Worm (Caenorhabditis elegans) whole organism, mixed stage, embryonic: Measurements from ENCODE around the gene F22F7.7.

Experiments
- M03D4.4 ChIP-seq: sonication (generic microtip); optimal IDR thresholded peaks from 2 replicates; lab custom pipeline; 2017; ENCODE audit warnings: mild to moderate bottlenecking, missing genetic modification characterization, missing compliant biosample characterization
- bed-3 ChIP-seq: fragments of 200-800 bp; sonication (Bioruptor generic); optimal IDR thresholded peaks from 3 replicates; lab custom pipeline; 2018; ENCODE audit warnings: mild to moderate bottlenecking, missing genetic modification characterization, moderate library complexity, missing compliant biosample characterization
- blmp-1 ChIP-seq: fragments of 150-350 bp; optimal IDR thresholded peaks from 2 replicates; lab custom pipeline; 2014; ENCODE audit warnings: missing biosample characterization, missing genetic modification characterization
- ceh-39 ChIP-seq: fragments of 150-350 bp; optimal IDR thresholded peaks from 2 replicates; lab custom pipeline; 2014; ENCODE audit warnings: missing biosample characterization, missing genetic modification characterization
- ceh-83 ChIP-seq: fragments of 200-800 bp; sonication (Bioruptor generic); optimal IDR thresholded peaks from 2 replicates; lab custom pipeline; 2018; ENCODE audit warnings: mild to moderate bottlenecking, missing genetic modification characterization, missing compliant biosample characterization
- ces-1 ChIP-seq: fragments of 150-350 bp; optimal IDR thresholded peaks from 2 replicates; lab custom pipeline; 2014; ENCODE audit warnings: missing biosample characterization, missing genetic modification reagents, missing genetic modification characterization
- cnd-1 ChIP-seq: fragments of 200-800 bp; sonication (Bioruptor generic); optimal IDR thresholded peaks from 2 replicates; lab custom pipeline; 2018; ENCODE audit warnings: mild to moderate bottlenecking, missing genetic modification characterization, missing compliant biosample characterization
- drap-1 ChIP-seq: fragments of 200-800 bp; sonication (Bioruptor generic); optimal IDR thresholded peaks from 3 replicates; lab custom pipeline; 2018; ENCODE audit warnings: mild to moderate bottlenecking, missing genetic modification characterization, missing compliant biosample characterization
- elt-1 ChIP-seq: sonication (generic microtip); optimal IDR thresholded peaks from 2 replicates; lab custom pipeline; 2017; ENCODE audit warnings: missing genetic modification characterization, mild to moderate bottlenecking, missing compliant biosample characterization, antibody characterized with exemption, moderate library complexity, borderline replicate concordance; ENCODE audit not compliant: insufficient read depth
- elt-3 ChIP-seq: fragments of 150-350 bp; optimal IDR thresholded peaks from 2 replicates; lab custom pipeline; 2014; ENCODE audit warnings: missing biosample characterization, missing genetic modification characterization
- flh-1 ChIP-seq: fragments of 200-800 bp; sonication (Bioruptor generic); optimal IDR thresholded peaks from 2 replicates; lab custom pipeline; 2018; ENCODE audit warnings: mild to moderate bottlenecking, missing genetic modification characterization, moderate library complexity, missing compliant biosample characterization
- hlh-1 ChIP-seq: fragments of 150-350 bp; optimal IDR thresholded peaks from 2 replicates; lab custom pipeline; 2014; ENCODE audit warnings: missing biosample characterization, missing genetic modification reagents, missing genetic modification characterization
- lin-13 ChIP-seq: fragments of 150-350 bp; optimal IDR thresholded peaks from 2 replicates; lab custom pipeline; 2014; ENCODE audit warnings: missing biosample characterization, missing genetic modification characterization
- lin-32 ChIP-seq: fragments of 200-800 bp; sonication (Bioruptor generic); optimal IDR thresholded peaks from 2 replicates; lab custom pipeline; 2018; ENCODE audit warnings: mild to moderate bottlenecking, missing genetic modification characterization, missing compliant biosample characterization
- lsy-2 ChIP-seq: fragments of 150-350 bp; optimal IDR thresholded peaks from 2 replicates; lab custom pipeline; 2014; ENCODE audit warnings: missing biosample characterization, missing genetic modification characterization
- mab-5 ChIP-seq: fragments of 150-350 bp; optimal IDR thresholded peaks from 2 replicates; lab custom pipeline; 2014; ENCODE audit warnings: missing biosample characterization, missing genetic modification characterization
- mep-1 ChIP-seq: fragments of 150-350 bp; optimal IDR thresholded peaks from 2 replicates; lab custom pipeline; 2017; ENCODE audit warnings: missing biosample characterization, missing genetic modification reagents, missing genetic modification characterization, inconsistent platforms
- mls-2 ChIP-seq: sonication (generic microtip); optimal IDR thresholded peaks from 2 replicates; lab custom pipeline; 2016; ENCODE audit warnings: mild to moderate bottlenecking, missing genetic modification characterization, moderate library complexity, missing compliant biosample characterization
- nhr-2 ChIP-seq: fragments of 150-350 bp; optimal IDR thresholded peaks from 2 replicates; lab custom pipeline; 2014; ENCODE audit warnings: missing biosample characterization, missing genetic modification characterization
- nhr-237 ChIP-seq: fragments of 150-350 bp; optimal IDR thresholded peaks from 2 replicates; lab custom pipeline; 2014; ENCODE audit warnings: missing biosample characterization, missing genetic modification characterization
- nhr-28 ChIP-seq: fragments of 150-350 bp; optimal IDR thresholded peaks from 2 replicates; lab custom pipeline; 2014; ENCODE audit warnings: missing biosample characterization, missing genetic modification characterization
- nhr-76 ChIP-seq: sonication (generic microtip); optimal IDR thresholded peaks from 2 replicates; lab custom pipeline; 2017; ENCODE audit warnings: missing biosample characterization, missing genetic modification characterization
- pha-4 ChIP-seq: fragments of 150-350 bp; optimal IDR thresholded peaks from 2 replicates; lab custom pipeline; 2018; ENCODE audit warnings: missing biosample characterization, missing genetic modification reagents, missing genetic modification characterization
- sem-2 ChIP-seq: fragments of 200-800 bp; sonication (Bioruptor generic); optimal IDR thresholded peaks from 2 replicates; lab custom pipeline; 2018; ENCODE audit warnings: mild to moderate bottlenecking, missing genetic modification characterization, missing compliant biosample characterization
- snpc-4 ChIP-seq: fragments of 150-350 bp; optimal IDR thresholded peaks from 2 replicates; lab custom pipeline; 2014; ENCODE audit warnings: missing biosample characterization, missing genetic modification characterization
- sptf-1 ChIP-seq: sonication (generic microtip); optimal IDR thresholded peaks from 2 replicates; lab custom pipeline; 2017; ENCODE audit warnings: mild to moderate bottlenecking, missing genetic modification characterization, moderate library complexity, missing compliant biosample characterization
- tbx-8 ChIP-seq: fragments of 200-800 bp; sonication (Bioruptor generic); optimal IDR thresholded peaks from 2 replicates; lab custom pipeline; 2018; ENCODE audit warnings: mild to moderate bottlenecking, missing genetic modification characterization, moderate library complexity, missing compliant biosample characterization
- unc-120 ChIP-seq: sonication (generic microtip); optimal IDR thresholded peaks from 2 replicates; lab custom pipeline; 2017; ENCODE audit warnings: missing genetic modification characterization, missing compliant biosample characterization; ENCODE audit not compliant: poor library complexity, severe bottlenecking
- unc-39 ChIP-seq: fragments of 150-350 bp; optimal IDR thresholded peaks from 2 replicates; lab custom pipeline; 2014; ENCODE audit warnings: missing biosample characterization, missing genetic modification characterization
- unc-62 ChIP-seq: fragments of 150-350 bp; optimal IDR thresholded peaks from 2 replicates; lab custom pipeline; 2014; ENCODE audit warnings: missing biosample characterization, missing genetic modification reagents, missing genetic modification characterization
- zip-8 ChIP-seq: fragments of 150-350 bp; optimal IDR thresholded peaks from 2 replicates; lab custom pipeline; 2014; ENCODE audit warnings: missing biosample characterization, missing genetic modification characterization
- ztf-11 ChIP-seq: fragments of 150-350 bp; optimal IDR thresholded peaks from 2 replicates; lab custom pipeline; 2014; ENCODE audit warnings: missing biosample characterization, missing genetic modification characterization

Gene F22F7.7

DNA sequence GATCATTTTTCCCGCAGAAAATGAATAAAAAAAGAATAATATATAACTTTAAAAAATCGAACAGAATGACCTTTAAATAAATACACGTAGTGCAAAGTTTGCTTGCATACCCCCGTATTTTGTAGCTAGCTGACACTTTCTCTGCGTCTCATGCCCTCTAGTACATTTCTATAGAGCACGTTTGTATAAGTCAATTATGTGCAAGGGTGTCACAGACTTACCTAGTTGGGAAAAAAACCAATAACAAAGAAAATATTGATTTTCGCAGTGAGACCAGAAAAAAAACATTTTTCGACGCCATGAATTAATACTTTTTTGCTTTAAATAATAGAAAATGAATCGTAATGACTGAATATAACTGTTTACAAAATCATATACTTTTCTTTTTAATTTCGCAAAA is 30.5 kb downstream of the F22F7.7 start, which contains the start of gene ckb-4:
Gene ckb-4, minus strand, starts transcription at position 140 of the 400 bp plus-strand sequence.
- peak; percentile 29 for TF ChIP-seq mep-1 (tag; lab: Kevin White, UChicago)
- peak; percentile 49 for TF ChIP-seq nhr-237
- peak; percentile 43 for TF ChIP-seq pha-4
- no peak for TF ChIP-seq snpc-4 (tag; lab: Kevin White, UChicago)
- TF ChIP-seq hlh-1, result no peak
- no peak for TF ChIP-seq drap-1 (GFP tag; lab: Kevin White, UChicago)
- TF ChIP-seq nhr-2, result no peak
- no peak for TF ChIP-seq zip-8 (tag; lab: Kevin White, UChicago)
- no peak for TF ChIP-seq ztf-11 (tag; lab: Kevin White, UChicago)
- no peak for TF ChIP-seq M03D4.4
- no peak for TF ChIP-seq nhr-28 (tag; lab: Kevin White, UChicago)
- no peak for TF ChIP-seq blmp-1 (tag; lab: Kevin White, UChicago)
- no peak for TF ChIP-seq lsy-2 (tag; lab: Kevin White, UChicago)
- TF ChIP-seq ces-1, result peak; percentile 94
- no peak for TF ChIP-seq sptf-1 (tag; lab: Kevin White, UChicago)
- TF ChIP-seq nhr-76 (tag; lab: Kevin White, UChicago), result no peak
- no peak for TF ChIP-seq lin-13 (tag; lab: Kevin White, UChicago)
- no peak for TF ChIP-seq bed-3 (GFP tag; lab: Kevin White, UChicago)
- no peak for TF ChIP-seq elt-3 (tag; lab: Kevin White, UChicago)
- TF ChIP-seq flh-1, result no peak
- no peak for TF ChIP-seq ceh-83 (GFP tag; lab: Kevin White, UChicago)
- TF ChIP-seq elt-1 (tag; lab: Kevin White, UChicago), result no peak
- TF ChIP-seq mls-2, result no peak
- TF ChIP-seq cnd-1 (tag; lab: Kevin White, UChicago), result no peak
- peak; percentile 10 for TF ChIP-seq ceh-39 (tag; lab: Kevin White, UChicago)
- no peak for TF ChIP-seq unc-120 (tag; lab: Kevin White, UChicago)
- no peak for TF ChIP-seq mab-5 (tag; lab: Kevin White, UChicago)
- no peak for TF ChIP-seq tbx-8

DNA sequence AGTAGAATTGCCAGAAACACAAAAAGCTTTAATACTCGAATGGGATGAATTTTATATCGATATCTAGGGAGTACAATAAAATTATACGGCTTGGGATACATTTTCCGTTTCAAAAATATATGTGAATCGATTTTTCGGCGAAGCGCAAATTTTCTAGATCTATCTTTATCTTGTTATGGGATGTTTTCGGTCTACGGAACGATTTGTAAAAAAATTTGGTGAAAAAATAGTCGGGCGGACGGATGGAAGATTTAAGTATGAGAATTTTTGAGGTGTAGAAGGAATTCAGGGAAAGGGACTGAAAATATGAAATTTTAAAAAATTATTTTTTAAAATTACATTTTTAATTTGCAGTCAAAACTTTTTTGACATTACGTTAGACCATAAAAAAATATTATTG is 33.9 kb downstream of the F22F7.7 start, which contains the start of gene F22F7.4:
Gene F22F7.4, minus strand, starts transcription at position 101 of the 400 bp plus-strand sequence.
- TF ChIP-seq nhr-2 (no peak), unc-62 (no peak), snpc-4 (tag; lab: Kevin White, UChicago) (no peak), ceh-39 (tag; lab: Kevin White, UChicago) (no peak), lin-32 (no peak), mab-5 (tag; lab: Kevin White, UChicago) (no peak), elt-1 (tag; lab: Kevin White, UChicago) (no peak), flh-1 (no peak), sem-2 (GFP tag; lab: Kevin White, UChicago) (no peak), nhr-76 (tag; lab: Kevin White, UChicago) (no peak), cnd-1 (tag; lab: Kevin White, UChicago) (no peak), pha-4 (no peak)

DNA sequence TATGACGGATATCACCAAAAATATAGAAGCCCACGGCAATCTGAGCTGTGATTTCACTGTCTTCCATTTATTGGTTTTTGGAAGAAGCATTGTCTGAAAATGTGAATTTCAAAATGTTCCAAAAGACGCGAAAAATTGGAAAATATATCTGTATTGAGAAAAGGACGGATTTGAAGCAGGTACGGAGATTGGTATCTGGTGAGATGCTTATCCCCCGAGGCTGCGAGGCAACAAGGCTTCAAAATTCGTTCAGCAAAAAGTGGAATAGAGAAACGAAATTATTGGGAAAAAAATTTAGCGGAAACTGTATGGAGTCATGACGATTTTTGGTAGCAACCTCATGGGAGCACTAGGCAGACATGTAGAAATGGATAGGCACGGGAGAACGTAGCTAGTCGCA is 36.7 kb downstream of the F22F7.7 start, which contains the start of gene F36F12.1:
Gene F36F12.1, minus strand, starts transcription at position 101 of the 400 bp plus-strand sequence.
- TF ChIP-seq lsy-2 (tag; lab: Kevin White, UChicago) (no peak), sptf-1 (tag; lab: Kevin White, UChicago) (no peak), mep-1 (tag; lab: Kevin White, UChicago) (no peak)

DNA sequence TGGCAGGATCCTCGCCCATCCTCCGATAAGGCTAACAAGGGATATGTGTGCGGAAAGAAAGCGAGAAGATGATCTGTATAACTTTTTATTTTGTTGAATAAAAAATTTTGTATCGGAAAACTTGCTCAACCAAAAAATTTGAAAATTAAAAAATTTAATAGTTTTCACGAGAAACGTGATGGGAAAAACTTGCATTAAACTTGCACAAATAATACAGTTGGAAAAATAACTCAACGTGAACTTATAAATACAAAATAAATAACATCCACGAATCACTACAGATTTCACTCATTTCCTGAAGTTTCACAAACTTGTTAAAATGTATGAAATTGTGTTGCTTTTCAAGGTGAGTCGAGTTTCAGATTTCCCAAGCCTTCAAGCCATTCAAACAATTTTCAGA is 40.8 kb downstream of the F22F7.7 start, which contains the start of gene F36F12.7:
Gene F36F12.7, plus strand, starts transcription at position 301 of the 400 bp plus-strand sequence.
- no peak for TF ChIP-seq ceh-39 (tag; lab: Kevin White, UChicago)
- TF ChIP-seq lin-13 (tag; lab: Kevin White, UChicago), result no peak
- TF ChIP-seq lsy-2 (tag; lab: Kevin White, UChicago), result no peak
- no peak for TF ChIP-seq unc-39 (tag; lab: Kevin White, UChicago)
- TF ChIP-seq mep-1 (tag; lab: Kevin White, UChicago), result no peak
- TF ChIP-seq nhr-237, result no peak
- no peak for TF ChIP-seq cnd-1 (tag; lab: Kevin White, UChicago)
- no peak for TF ChIP-seq snpc-4 (tag; lab: Kevin White, UChicago)
- no peak for TF ChIP-seq zip-8 (tag; lab: Kevin White, UChicago)
- TF ChIP-seq sem-2 (GFP tag; lab: Kevin White, UChicago), result no peak
- no peak for TF ChIP-seq mab-5 (tag; lab: Kevin White, UChicago)
- TF ChIP-seq ces-1, result no peak
- no peak for TF ChIP-seq nhr-2
- no peak for TF ChIP-seq pha-4
- TF ChIP-seq elt-3 (tag; lab: Kevin White, UChicago), result no peak
